Worm (Caenorhabditis elegans): ENCODE measurements around the gene srd-2.

srd-2 gene

DNA sequence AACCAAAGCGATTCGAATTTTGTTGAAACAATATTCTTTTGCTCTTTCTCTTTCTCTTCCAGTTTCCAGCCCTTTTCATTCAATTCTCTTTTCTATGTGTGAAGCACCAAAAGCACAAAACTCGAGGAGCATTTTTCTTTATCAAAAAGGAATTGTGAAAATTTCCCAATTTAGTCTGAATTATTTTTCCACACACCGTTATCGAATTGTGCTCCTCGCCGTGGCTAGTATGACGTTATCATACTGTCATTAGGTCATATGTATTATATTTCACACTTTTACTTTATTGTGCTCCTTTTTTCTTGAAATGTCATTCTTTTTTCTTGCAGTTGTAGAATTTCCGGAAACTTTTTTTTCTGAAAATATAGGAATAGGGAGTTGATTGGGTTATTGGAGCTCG lies 33.9 kb upstream of the srd-2 start:
- TF ChIP-seq pqm-1 (tag; optimal IDR thresholded peaks at IDR 0.05) (peak; percentile 76), egl-27 (tag; optimal IDR thresholded peaks at IDR 0.05) (no peak), egl-5 (tag; optimal IDR thresholded peaks at IDR 0.05) (no peak), pha-4 (tag; optimal IDR thresholded peaks at IDR 0.05) (peak; percentile 35), elt-2 (tag; optimal IDR thresholded peaks at IDR 0.05) (peak; percentile 83)

DNA sequence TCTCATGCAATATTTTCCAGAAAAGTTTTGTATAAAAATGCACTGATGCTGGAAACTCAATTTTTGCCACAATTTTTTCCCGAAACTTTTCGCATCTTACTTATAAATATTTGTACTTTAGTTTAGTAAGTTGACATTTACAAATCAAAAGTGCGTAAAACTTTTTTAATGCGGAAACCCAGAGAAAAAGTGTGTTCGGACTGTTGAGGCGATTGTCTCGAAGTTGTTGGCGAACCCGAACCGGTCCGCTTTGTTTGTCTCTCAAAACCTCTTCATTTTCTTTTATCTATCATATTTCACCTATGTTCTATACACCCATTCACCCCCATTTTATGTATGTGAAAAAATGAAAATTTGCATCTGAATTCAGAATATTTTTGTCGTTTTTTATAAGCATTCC lies 32.9 kb upstream of the srd-2 start:
- TF ChIP-seq nhr-25 (tag; optimal IDR thresholded peaks at IDR 0.05) (peak; percentile 64), nhr-43 (tag; optimal IDR thresholded peaks at IDR 0.05; ENCODE audit: poor library complexity, severe bottlenecking) (peak; percentile 3), nhr-67 (tag; optimal IDR thresholded peaks at IDR 0.05) (no peak), eor-1 (tag; optimal IDR thresholded peaks at IDR 0.05) (no peak), pha-4 (tag; optimal IDR thresholded peaks at IDR 0.05) (peak; percentile 62), nhr-23 (tag; optimal IDR thresholded peaks at IDR 0.05) (peak; percentile 43)

DNA sequence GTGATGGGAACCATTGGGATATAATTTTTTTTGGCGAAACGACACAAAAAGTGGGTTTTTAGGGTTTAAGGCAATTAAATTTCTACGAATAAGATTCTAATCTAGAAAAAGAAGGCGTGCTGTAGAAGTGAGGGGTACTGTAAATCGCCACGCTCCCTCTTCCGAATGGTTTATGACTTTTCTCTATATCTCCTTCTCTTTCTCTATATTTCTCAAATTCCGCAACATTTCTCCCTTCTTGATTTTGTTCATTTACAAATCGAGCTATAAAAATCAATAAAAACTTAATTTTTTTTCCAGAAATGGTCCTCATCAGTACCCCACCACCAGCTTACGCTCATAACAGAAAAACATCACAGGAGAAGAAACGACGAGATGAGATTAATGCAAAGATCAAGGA lies 30.5 kb upstream of the srd-2 start, which contains the start of gene ref-1:
Gene ref-1 (plus strand): TSS at position 301 of the 400 bp plus-strand sequence.
- TF ChIP-seq nhr-23 (tag; optimal IDR thresholded peaks at IDR 0.05) (no peak), eor-1 (tag; optimal IDR thresholded peaks at IDR 0.05) (no peak), egl-5 (tag; optimal IDR thresholded peaks at IDR 0.05) (no peak), skn-1 (tag; optimal IDR thresholded peaks at IDR 0.05) (no peak), lin-39 (tag; optimal IDR thresholded peaks at IDR 0.05) (no peak), egl-27 (tag; optimal IDR thresholded peaks at IDR 0.05) (no peak), nhr-12 (tag; optimal IDR thresholded peaks at IDR 0.05) (no peak), R02D3.7 (tag; optimal IDR thresholded peaks at IDR 0.05) (no peak), ceh-82 (tag; optimal IDR thresholded peaks at IDR 0.05) (no peak), ama-1 (optimal IDR thresholded peaks at IDR 0.05) (no peak), unc-62 (GFP tag; optimal IDR thresholded peaks at IDR 0.05) (no peak), daf-12 (tag; optimal IDR thresholded peaks at IDR 0.05) (no peak), nhr-67 (tag; optimal IDR thresholded peaks at IDR 0.05) (no peak), ceh-28 (tag; optimal IDR thresholded peaks at IDR 0.05) (no peak), zag-1 (tag; optimal IDR thresholded peaks at IDR 0.05) (no peak), ztf-11 (tag; optimal IDR thresholded peaks at IDR 0.05) (no peak), elt-3 (tag; optimal IDR thresholded peaks at IDR 0.05) (no peak)

DNA sequence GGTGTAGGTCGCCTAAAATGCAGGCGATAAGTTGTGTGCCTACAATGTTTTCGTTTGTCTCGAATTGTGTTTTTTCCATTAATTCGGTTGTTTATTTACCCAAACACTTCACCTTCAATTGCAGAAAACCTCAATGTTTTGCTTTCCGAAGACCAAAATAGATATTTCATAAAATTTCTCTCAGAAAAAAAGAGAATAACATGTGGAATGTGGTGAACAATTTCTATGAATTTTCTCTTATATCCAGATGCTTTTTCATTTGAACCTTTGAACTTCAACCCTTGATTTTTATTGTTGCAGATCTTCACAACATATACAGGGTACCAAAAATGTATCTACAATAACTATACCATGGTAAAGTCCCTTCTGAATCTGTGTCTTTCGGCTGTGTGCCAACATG lies 18.7 kb upstream of the srd-2 start, which contains the start of gene T01E8.1:
Gene T01E8.1 (plus strand): TSS at position 301 of the 400 bp plus-strand sequence.
- TF ChIP-seq snpc-4 (tag; optimal IDR thresholded peaks at IDR 0.05) (no peak), nhr-67 (tag; optimal IDR thresholded peaks at IDR 0.05) (no peak), elt-2 (tag; optimal IDR thresholded peaks at IDR 0.05) (no peak), mml-1 (tag; optimal IDR thresholded peaks at IDR 0.05) (no peak), elt-1 (tag; optimal IDR thresholded peaks at IDR 0.05) (no peak), ama-1 (optimal IDR thresholded peaks at IDR 0.05) (no peak), pha-4 (tag; optimal IDR thresholded peaks at IDR 0.05) (no peak), R02D3.7 (tag; optimal IDR thresholded peaks at IDR 0.05) (no peak), fos-1 (tag; optimal IDR thresholded peaks at IDR 0.05) (no peak), ceh-16 (tag; optimal IDR thresholded peaks at IDR 0.05) (no peak)

DNA sequence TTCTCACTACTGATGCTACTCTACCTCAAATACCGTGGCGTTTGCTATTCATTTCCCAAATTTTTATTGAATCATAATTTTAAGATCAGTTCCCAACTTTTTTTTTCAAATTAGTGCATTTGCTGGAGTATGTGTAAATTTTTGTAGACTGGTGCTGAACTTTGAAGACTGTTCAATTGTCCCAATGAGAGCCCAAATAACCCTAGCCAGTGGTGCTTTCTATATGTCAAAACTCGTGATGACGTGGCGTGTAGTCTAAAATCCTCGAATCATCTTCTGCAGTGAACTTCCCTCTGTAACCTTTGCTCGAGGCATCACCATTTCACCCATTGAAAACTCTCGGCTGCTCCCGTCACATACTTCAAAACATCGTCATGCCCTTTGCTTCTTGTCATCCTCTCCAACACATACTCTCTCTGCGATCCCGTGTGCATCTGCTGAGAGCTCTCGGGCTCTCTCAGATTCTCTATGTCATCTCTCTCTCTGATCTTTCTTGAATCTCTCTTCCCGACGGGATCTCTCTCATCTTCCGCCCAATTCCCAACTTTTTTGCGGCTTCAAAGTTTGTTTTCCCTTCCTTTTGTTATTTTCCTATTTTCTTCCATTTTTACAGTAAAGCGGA lies 16.8 kb upstream of the srd-2 start:
- TF ChIP-seq ceh-16 (tag; optimal IDR thresholded peaks at IDR 0.05) (no peak), nhr-11 (tag; optimal IDR thresholded peaks at IDR 0.05) (peak; percentile 43), fkh-10 (GFP tag; optimal IDR thresholded peaks at IDR 0.05) (no peak), R02D3.7 (tag; optimal IDR thresholded peaks at IDR 0.05) (no peak), pha-4 (tag; optimal IDR thresholded peaks at IDR 0.05) (peak; percentile 35)

DNA sequence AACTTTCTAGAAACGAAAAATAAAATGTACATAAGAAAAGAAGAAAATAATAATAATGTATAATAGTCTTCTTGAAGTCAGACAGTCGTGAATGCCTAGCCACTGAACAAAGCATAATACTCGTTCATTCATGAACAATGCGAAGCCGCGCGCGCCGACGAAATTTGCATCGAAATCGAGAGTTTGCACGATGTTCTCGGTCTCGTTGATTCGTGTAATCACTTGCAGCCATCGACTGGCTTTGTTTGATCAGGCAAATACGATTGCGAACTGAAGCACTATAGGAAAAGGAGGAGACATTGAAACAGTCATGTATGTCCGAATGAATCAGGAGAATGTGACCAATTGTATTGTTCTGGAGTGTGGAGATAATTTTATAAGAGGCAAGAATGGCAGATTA lies 16.1 kb upstream of the srd-2 start:
- TF ChIP-seq nhr-25 (tag; optimal IDR thresholded peaks at IDR 0.05) (peak; percentile 40), mml-1 (tag; optimal IDR thresholded peaks at IDR 0.05) (no peak)

DNA sequence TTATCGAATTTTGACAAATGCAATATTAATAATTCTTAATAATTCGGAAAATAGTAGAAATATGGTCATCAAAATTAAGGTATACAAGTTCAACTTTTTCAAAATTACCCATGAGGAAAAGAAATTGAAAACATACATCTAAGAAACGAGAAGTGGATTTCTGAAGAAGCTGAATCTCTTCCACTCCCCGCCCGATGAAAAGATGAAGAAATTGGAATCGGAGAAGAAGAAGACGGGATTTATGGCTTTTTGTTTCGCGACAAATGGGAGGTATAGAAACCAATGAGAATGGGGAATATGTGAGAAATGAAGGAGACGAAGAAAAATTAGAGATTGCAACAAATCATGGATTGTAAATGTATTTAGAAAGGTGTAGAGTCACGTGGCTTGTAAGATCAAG lies 15.4 kb upstream of the srd-2 start:
- TF ChIP-seq unc-62 (GFP tag; optimal IDR thresholded peaks at IDR 0.05), result no peak
- peak; percentile 20 for TF ChIP-seq nfya-1 (tag; optimal IDR thresholded peaks at IDR 0.05; ENCODE audit: insufficient read depth)
- peak; percentile 26 for TF ChIP-seq egl-5 (tag; optimal IDR thresholded peaks at IDR 0.05)

Measured in whole organism, L3 larva.